Worm (Caenorhabditis elegans) whole organism, midembryonic: Measurements from ENCODE around the gene F58B4.5.

Experiments used
- T22C8.4 ChIP-seq: fragments of 200-800 bp; sonication (Bioruptor generic); IDR thresholded peaks from 2 replicates; pipeline ENCODE4 v1.3.6; 2022; ENCODE audit warnings: missing genetic modification characterization, missing compliant biosample characterization
- flt-1 ChIP-seq: fragments of 200-800 bp; sonication (Bioruptor generic); IDR thresholded peaks from 2 replicates; pipeline ENCODE4 v1.3.6; 2022; ENCODE audit warnings: missing genetic modification characterization, missing compliant biosample characterization
- klf-2 ChIP-seq: fragments of 200-800 bp; sonication (Bioruptor generic); conservative IDR thresholded peaks from 2 replicates; pipeline ENCODE4 v1.3.6; 2022; ENCODE audit warnings: missing genetic modification reagents, missing genetic modification characterization, missing compliant biosample characterization
- med-1 ChIP-seq: sonication (generic microtip); optimal IDR thresholded peaks from 2 replicates; lab custom pipeline; 2017; ENCODE audit warnings: missing genetic modification characterization, mild to moderate bottlenecking, missing compliant biosample characterization, antibody characterized with exemption, missing genetic modification reagents; ENCODE audit not compliant: insufficient read depth
- ref-1 ChIP-seq: fragments of 200-800 bp; sonication (Bioruptor generic); conservative IDR thresholded peaks from 2 replicates; pipeline ENCODE4 v1.3.6; 2022; ENCODE audit warnings: missing genetic modification reagents, missing genetic modification characterization, missing compliant biosample characterization
- tab-1 ChIP-seq: fragments of 200-800 bp; sonication (Bioruptor generic); IDR thresholded peaks from 2 replicates; pipeline ENCODE4 v1.3.6; 2022; ENCODE audit warnings: missing genetic modification characterization, missing compliant biosample characterization
- ztf-23 ChIP-seq: fragments of 200-800 bp; sonication (Bioruptor generic); IDR thresholded peaks from 2 replicates; pipeline ENCODE4 v1.3.6; 2022; ENCODE audit warnings: missing genetic modification reagents, missing genetic modification characterization, missing compliant biosample characterization
- ztf-29 ChIP-seq: fragments of 200-800 bp; sonication (Bioruptor generic); IDR thresholded peaks from 2 replicates; pipeline ENCODE4 v1.3.6; 2022; ENCODE audit warnings: missing genetic modification reagents, missing genetic modification characterization, missing compliant biosample characterization

DNA sequence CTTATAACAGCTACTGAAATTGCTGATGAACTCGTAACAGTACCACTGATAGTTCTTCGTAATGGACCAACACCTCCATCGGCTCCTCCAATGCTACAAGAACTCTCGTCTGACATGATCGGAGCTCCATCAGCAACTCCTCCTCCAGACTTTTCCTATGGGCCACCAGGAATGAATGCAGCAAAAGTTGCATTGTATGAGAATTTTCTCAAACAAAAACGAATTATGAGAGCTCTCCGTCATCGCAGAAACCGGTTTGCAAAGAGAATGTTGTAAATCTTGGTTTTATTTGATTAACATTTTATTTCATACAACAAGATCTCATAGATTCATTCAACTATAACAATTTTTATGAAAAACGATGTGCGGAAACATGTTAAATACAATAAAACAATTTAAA lies 44.9 kb upstream of the F58B4.5 start:
- TF ChIP-seq flt-1 (no peak), ztf-29 (no peak), med-1 (GFP tag; lab: Kevin White, UChicago) (no peak), ref-1 (GFP tag; lab: Robert Waterston, UW) (no peak), tab-1 (GFP tag; lab: Robert Waterston, UW) (no peak), T22C8.4 (GFP tag; lab: Robert Waterston, UW) (no peak), ztf-23 (GFP tag; lab: Robert Waterston, UW) (no peak), klf-2 (no peak)
